Worm (Caenorhabditis elegans) whole organism, L1 larva: ENCODE data around the gene srh-39.
A peak's percentile ranks its signal among the peaks of the same experiment; 100 is the strongest.

Source experiments
- C04F5.9 ChIP-seq: sonication (generic microtip); optimal IDR thresholded peaks from 2 replicates; lab custom pipeline; 2016; ENCODE audit warnings: missing genetic modification characterization, missing compliant biosample characterization
- C16A3.4 ChIP-seq: fragments of 150-350 bp; optimal IDR thresholded peaks from 2 replicates; lab custom pipeline; 2014; ENCODE audit warnings: missing biosample characterization, missing genetic modification characterization
- C34B4.2 ChIP-seq: sonication (generic microtip); optimal IDR thresholded peaks from 2 replicates; lab custom pipeline; 2017; ENCODE audit warnings: mild to moderate bottlenecking, missing genetic modification characterization, missing compliant biosample characterization
- Y116A8C.19 ChIP-seq: sonication (generic microtip); optimal IDR thresholded peaks from 2 replicates; lab custom pipeline; 2016; ENCODE audit warnings: missing compliant biosample characterization, missing genetic modification characterization, borderline replicate concordance
- alr-1 ChIP-seq: fragments of 200-800 bp; sonication (Bioruptor generic); optimal IDR thresholded peaks from 2 replicates; lab custom pipeline; 2018; ENCODE audit warnings: borderline replicate concordance, mild to moderate bottlenecking, missing genetic modification characterization, missing compliant biosample characterization
- aly-2 ChIP-seq: fragments of 150-350 bp; optimal IDR thresholded peaks from 2 replicates; lab custom pipeline; 2014; ENCODE audit warnings: missing biosample characterization, missing genetic modification characterization
- ama-1 ChIP-seq: fragments of 150-350 bp; optimal IDR thresholded peaks from 2 replicates; lab custom pipeline; 2014
- ceh-8 ChIP-seq: fragments of 200-800 bp; sonication (Bioruptor generic); optimal IDR thresholded peaks from 2 replicates; lab custom pipeline; 2018; ENCODE audit warnings: mild to moderate bottlenecking, missing genetic modification characterization, moderate library complexity, missing compliant biosample characterization
- ceh-90 ChIP-seq: sonication (generic microtip); optimal IDR thresholded peaks from 2 replicates; lab custom pipeline; 2016; ENCODE audit warnings: missing genetic modification characterization, missing compliant biosample characterization
- ces-1 ChIP-seq: fragments of 150-350 bp; optimal IDR thresholded peaks from 2 replicates; lab custom pipeline; 2014; ENCODE audit warnings: missing biosample characterization, missing genetic modification reagents, missing genetic modification characterization
- dpl-1 ChIP-seq, 3 experiments: fragments of 150-350 bp in 2 of 3; sonication (generic microtip) in 1 of 3; optimal IDR thresholded peaks; 2 replicates each; lab custom pipeline; 2014 to 2017; ENCODE audit warnings: missing biosample characterization in 3 of 3, missing genetic modification characterization in 3 of 3, missing genetic modification reagents in 3 of 3
- dsc-1 ChIP-seq: sonication (generic microtip); optimal IDR thresholded peaks from 2 replicates; lab custom pipeline; 2016; ENCODE audit warnings: mild to moderate bottlenecking, missing genetic modification characterization, missing compliant biosample characterization
- efl-1 ChIP-seq, 4 experiments: fragments of 150-350 bp; optimal IDR thresholded peaks in 3 of 4; peaks in 1 of 4; 1 replicate in 1 of 4; 2 replicates in 3 of 4; lab custom pipeline; 2014; ENCODE audit warnings: missing biosample characterization in 2 of 4, missing genetic modification characterization in 2 of 4, missing genetic modification reagents in 2 of 4
- efl-3 ChIP-seq: fragments of 200-800 bp; sonication (Bioruptor generic); optimal IDR thresholded peaks from 2 replicates; lab custom pipeline; 2018; ENCODE audit warnings: mild to moderate bottlenecking, missing genetic modification characterization, missing compliant biosample characterization
- egl-13 ChIP-seq: sonication (generic microtip); optimal IDR thresholded peaks from 2 replicates; lab custom pipeline; 2016; ENCODE audit warnings: missing genotype, missing genetic modification reagents, missing genetic modification characterization, missing compliant biosample characterization
- elt-2 ChIP-seq: sonication (generic microtip); optimal IDR thresholded peaks from 2 replicates; lab custom pipeline; 2016; ENCODE audit warnings: missing genetic modification characterization, mild to moderate bottlenecking, inconsistent platforms, missing compliant biosample characterization, missing genetic modification reagents
- elt-3 ChIP-seq, 6 experiments: fragments of 150-350 bp in 1 of 6; sonication (generic microtip); optimal IDR thresholded peaks; 2 replicates each; lab custom pipeline; 2017 to 2018; ENCODE audit warnings: missing biosample characterization in 6 of 6, missing genetic modification characterization in 6 of 6, inconsistent platforms in 1 of 6
- fkh-10 ChIP-seq: sonication (generic microtip); optimal IDR thresholded peaks from 2 replicates; lab custom pipeline; 2017; ENCODE audit warnings: missing biosample characterization, missing genetic modification reagents, missing genetic modification characterization
- fkh-8 ChIP-seq: sonication (generic microtip); optimal IDR thresholded peaks from 2 replicates; lab custom pipeline; 2016; ENCODE audit warnings: mild to moderate bottlenecking, missing genetic modification characterization, missing compliant biosample characterization
- grh-1 ChIP-seq: fragments of 200-800 bp; sonication (Bioruptor generic); IDR thresholded peaks from 2 replicates; pipeline ENCODE4 v1.3.6; 2022; ENCODE audit warnings: missing genetic modification reagents, missing genetic modification characterization, missing compliant biosample characterization
- irx-1 ChIP-seq: sonication (generic microtip); optimal IDR thresholded peaks from 2 replicates; lab custom pipeline; 2016; ENCODE audit warnings: missing genetic modification characterization, missing compliant biosample characterization
- jun-1 ChIP-seq: fragments of 150-350 bp; optimal IDR thresholded peaks from 2 replicates; lab custom pipeline; 2014; ENCODE audit warnings: missing biosample characterization, missing genetic modification reagents, missing genetic modification characterization
- lin-14 ChIP-seq: fragments of 200-800 bp; sonication (Bioruptor generic); optimal IDR thresholded peaks from 2 replicates; lab custom pipeline; 2018; ENCODE audit warnings: mild to moderate bottlenecking, missing genetic modification characterization, moderate library complexity, missing compliant biosample characterization
- lin-15B ChIP-seq: fragments of 150-350 bp; sonication (generic microtip); optimal IDR thresholded peaks from 3 replicates; lab custom pipeline; 2014; ENCODE audit warnings: missing biosample characterization, missing genetic modification characterization
- lin-35 ChIP-seq, 2 experiments: fragments of 150-350 bp; optimal IDR thresholded peaks; 2 replicates each; lab custom pipeline; 2014; ENCODE audit warnings: missing biosample characterization in 2 of 2, missing genetic modification characterization in 2 of 2, missing genetic modification reagents in 2 of 2
- lin-39 ChIP-seq: fragments of 150-350 bp; optimal IDR thresholded peaks from 2 replicates; lab custom pipeline; 2014; ENCODE audit warnings: missing biosample characterization, missing genetic modification reagents, missing genetic modification characterization
- lir-3 ChIP-seq: sonication (generic microtip); optimal IDR thresholded peaks from 2 replicates; lab custom pipeline; 2016; ENCODE audit warnings: mild to moderate bottlenecking, missing genetic modification characterization, moderate library complexity, missing compliant biosample characterization; ENCODE audit not compliant: poor library complexity
- lsy-2 ChIP-seq, 2 experiments: fragments of 150-350 bp; optimal IDR thresholded peaks; 2 replicates each; lab custom pipeline; 2014; ENCODE audit warnings: missing biosample characterization in 2 of 2, missing genetic modification characterization in 2 of 2
- mdl-1 ChIP-seq, 2 experiments: fragments of 150-350 bp; optimal IDR thresholded peaks; 2 replicates each; lab custom pipeline; 2014 to 2017; ENCODE audit warnings: missing biosample characterization in 2 of 2, missing genetic modification characterization in 2 of 2, inconsistent platforms in 1 of 2
- nhr-11 ChIP-seq: fragments of 150-350 bp; optimal IDR thresholded peaks from 2 replicates; lab custom pipeline; 2014; ENCODE audit warnings: missing biosample characterization, missing genetic modification characterization
- nhr-12 ChIP-seq: sonication (generic microtip); optimal IDR thresholded peaks from 2 replicates; lab custom pipeline; 2017; ENCODE audit warnings: missing biosample characterization, missing genetic modification characterization
- nhr-20 ChIP-seq: sonication (generic microtip); optimal IDR thresholded peaks from 2 replicates; lab custom pipeline; 2016; ENCODE audit warnings: mild to moderate bottlenecking, missing genetic modification characterization, missing compliant biosample characterization
- nhr-237 ChIP-seq: fragments of 150-350 bp; optimal IDR thresholded peaks from 2 replicates; lab custom pipeline; 2014; ENCODE audit warnings: missing biosample characterization, missing genetic modification characterization
- nhr-28 ChIP-seq: fragments of 150-350 bp; optimal IDR thresholded peaks from 2 replicates; lab custom pipeline; 2014; ENCODE audit warnings: missing biosample characterization, missing genetic modification characterization
- nhr-47 ChIP-seq: sonication (generic microtip); optimal IDR thresholded peaks from 2 replicates; lab custom pipeline; 2016; ENCODE audit warnings: mild to moderate bottlenecking, missing genetic modification characterization, moderate library complexity, missing compliant biosample characterization
- nhr-71 ChIP-seq: sonication (generic microtip); optimal IDR thresholded peaks from 2 replicates; lab custom pipeline; 2016; ENCODE audit warnings: mild to moderate bottlenecking, missing genetic modification characterization, moderate library complexity, missing compliant biosample characterization
- nhr-76 ChIP-seq: sonication (generic microtip); optimal IDR thresholded peaks from 2 replicates; lab custom pipeline; 2017; ENCODE audit warnings: missing biosample characterization, missing genetic modification characterization
- nhr-84 ChIP-seq: sonication (generic microtip); optimal IDR thresholded peaks from 2 replicates; lab custom pipeline; 2017; ENCODE audit warnings: missing biosample characterization, missing genetic modification characterization
- nhr-85 ChIP-seq: sonication (generic microtip); peaks from one replicate; lab custom pipeline; 2016; ENCODE audit warnings: missing genetic modification characterization, inconsistent platforms, missing compliant biosample characterization
- pag-3 ChIP-seq: sonication (generic microtip); optimal IDR thresholded peaks from 2 replicates; lab custom pipeline; 2017; ENCODE audit warnings: missing genetic modification characterization, mild to moderate bottlenecking, missing compliant biosample characterization, antibody characterized with exemption, borderline replicate concordance; ENCODE audit not compliant: insufficient read depth
- snpc-4 ChIP-seq: fragments of 150-350 bp; optimal IDR thresholded peaks from 2 replicates; lab custom pipeline; 2014; ENCODE audit warnings: missing biosample characterization, missing genetic modification characterization
- snu-23 ChIP-seq: sonication (generic microtip); optimal IDR thresholded peaks from 2 replicates; lab custom pipeline; 2016; ENCODE audit warnings: missing genetic modification characterization, missing compliant biosample characterization
- sptf-1 ChIP-seq: fragments of 150-350 bp; optimal IDR thresholded peaks from 2 replicates; lab custom pipeline; 2014; ENCODE audit warnings: missing biosample characterization, missing genetic modification characterization
- sup-37 ChIP-seq: fragments of 200-800 bp; sonication (Bioruptor generic); optimal IDR thresholded peaks from 2 replicates; lab custom pipeline; 2018; ENCODE audit warnings: mild to moderate bottlenecking, missing genetic modification characterization, missing compliant biosample characterization
- unc-130 ChIP-seq: fragments of 150-350 bp; optimal IDR thresholded peaks from 2 replicates; lab custom pipeline; 2017; ENCODE audit warnings: missing biosample characterization, missing genetic modification characterization, inconsistent platforms
- unc-98 ChIP-seq: fragments of 200-800 bp; sonication (Bioruptor generic); IDR thresholded peaks from 2 replicates; pipeline ENCODE4 v1.3.6; 2022; ENCODE audit warnings: missing genetic modification characterization, missing compliant biosample characterization
- vab-15 ChIP-seq: sonication (generic microtip); optimal IDR thresholded peaks from 2 replicates; lab custom pipeline; 2017; ENCODE audit warnings: missing genotype, mild to moderate bottlenecking, missing genetic modification characterization, missing compliant biosample characterization
- ztf-11 ChIP-seq, 2 experiments: sonication (generic microtip); optimal IDR thresholded peaks; 2 replicates each; lab custom pipeline; 2016 to 2017; ENCODE audit warnings: missing genetic modification characterization in 2 of 2, missing biosample characterization in 1 of 2, missing compliant biosample characterization in 1 of 2
- ztf-4 ChIP-seq: fragments of 150-350 bp; optimal IDR thresholded peaks from 2 replicates; lab custom pipeline; 2014; ENCODE audit warnings: missing biosample characterization, missing genetic modification characterization

srh-39 gene

ce11 chrII:7790324-7790898 is 25.1 kb upstream of the srh-39 start, which contains the start of gene srlf-1 (continued):
- TF ChIP-seq mdl-1 (tag; optimal IDR thresholded peaks at IDR 0.05; lab: Kevin White, UChicago) (no peak), nhr-11 (tag; lab: Kevin White, UChicago) (no peak), egl-13 (tag; lab: Kevin White, UChicago) (no peak), pag-3 (tag; lab: Kevin White, UChicago) (no peak), nhr-237 (tag; lab: Kevin White, UChicago) (no peak), C04F5.9 (tag; lab: Kevin White, UChicago) (no peak), lin-35 (GFP tag; optimal IDR thresholded peaks at IDR 0.05; lab: Kevin White, UChicago) (peak in 1 of 2 experiments; percentile 23), snu-23 (GFP tag; lab: Kevin White, UChicago) (peak; percentile 38), lsy-2 (tag; optimal IDR thresholded peaks at IDR 0.05; lab: Kevin White, UChicago) (peak in 1 of 2 experiments; percentile 18), C16A3.4 (tag; lab: Kevin White, UChicago) (no peak), elt-2 (tag; lab: Kevin White, UChicago) (no peak), ama-1 (lab: Kevin White, UChicago) (peak; percentile 77), snpc-4 (tag; lab: Kevin White, UChicago) (no peak), efl-1 (optimal IDR thresholded peaks at IDR 0.05; lab: Kevin White, UChicago) (no peak), efl-1 (GFP tag; optimal IDR thresholded peaks at IDR 0.05 in 1 of 2; lab: Kevin White, UChicago) (peak in 1 of 2 experiments; percentile 47), unc-130 (tag; lab: Kevin White, UChicago) (no peak), ces-1 (GFP tag; lab: Kevin White, UChicago) (no peak), dpl-1 (GFP tag; optimal IDR thresholded peaks at IDR 0.05; lab: Kevin White, UChicago) (no peak), sptf-1 (tag; lab: Kevin White, UChicago) (no peak), C34B4.2 (tag; lab: Kevin White, UChicago) (no peak), grh-1 (GFP tag; lab: Robert Waterston, UW) (peak; percentile 48), Y116A8C.19 (tag; lab: Kevin White, UChicago) (no peak), fkh-10 (GFP tag; lab: Kevin White, UChicago) (no peak), ztf-11 (tag; optimal IDR thresholded peaks at IDR 0.05; lab: Kevin White, UChicago) (no peak), lin-15B (tag; lab: Kevin White, UChicago) (no peak), nhr-76 (tag; lab: Kevin White, UChicago) (no peak), lin-39 (tag; lab: Kevin White, UChicago) (no peak)

DNA sequence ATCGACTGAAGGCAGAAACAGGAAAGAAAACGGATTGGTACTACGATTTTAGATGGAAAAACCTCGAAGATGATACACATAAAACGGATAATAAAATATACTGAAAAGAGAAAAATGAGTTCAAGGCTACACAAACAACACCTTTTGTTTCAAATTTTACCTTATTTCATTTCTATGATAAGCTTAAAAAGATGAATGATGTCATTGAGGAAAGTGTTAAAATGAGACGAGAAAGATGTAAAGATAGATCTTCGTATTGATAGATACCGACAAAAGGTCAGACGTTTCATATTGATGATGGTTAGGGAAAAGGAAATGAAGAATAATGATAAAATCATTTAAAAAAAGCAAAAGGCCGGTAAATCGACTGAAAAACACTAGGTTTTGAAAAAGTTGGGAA is 24.2 kb upstream of the srh-39 start:
- TF ChIP-seq mdl-1 (tag; optimal IDR thresholded peaks at IDR 0.05; lab: Kevin White, UChicago) (no peak), jun-1 (no peak), sptf-1 (tag; lab: Kevin White, UChicago) (no peak), nhr-11 (tag; lab: Kevin White, UChicago) (no peak), ztf-4 (tag; lab: Kevin White, UChicago) (no peak), lin-14 (GFP tag; lab: Kevin White, UChicago) (peak; percentile 31), efl-3 (GFP tag; lab: Kevin White, UChicago) (no peak), ceh-8 (GFP tag; lab: Kevin White, UChicago) (no peak), irx-1 (tag; lab: Kevin White, UChicago) (no peak), nhr-12 (tag; lab: Kevin White, UChicago) (no peak), dsc-1 (no peak), aly-2 (tag; lab: Kevin White, UChicago) (no peak), C16A3.4 (tag; lab: Kevin White, UChicago) (no peak), lir-3 (tag; lab: Kevin White, UChicago) (no peak), vab-15 (no peak), nhr-71 (tag; lab: Kevin White, UChicago) (peak; percentile 14), elt-3 (tag; optimal IDR thresholded peaks at IDR 0.05; lab: Kevin White, UChicago) (peak in 1 of 6 experiments; percentile 63), nhr-84 (no peak), unc-98 (GFP tag; lab: Robert Waterston, UW) (no peak), ces-1 (GFP tag; lab: Kevin White, UChicago) (no peak), alr-1 (tag; lab: Kevin White, UChicago) (no peak), sup-37 (GFP tag; lab: Kevin White, UChicago) (no peak), ceh-90 (tag; lab: Kevin White, UChicago) (no peak), nhr-28 (tag; lab: Kevin White, UChicago) (no peak), pag-3 (tag; lab: Kevin White, UChicago) (no peak), nhr-20 (tag; lab: Kevin White, UChicago) (no peak), fkh-10 (GFP tag; lab: Kevin White, UChicago) (no peak), fkh-8 (tag; lab: Kevin White, UChicago) (no peak), nhr-85 (tag; lab: Kevin White, UChicago) (peak; percentile 75), nhr-47 (tag; lab: Kevin White, UChicago) (no peak)
